Fruit fly (Drosophila melanogaster): ENCODE results near the gene Sgs8.
A peak's percentile ranks its signal among the peaks of the same experiment; 100 is the strongest.

The Sgs8 gene

DNA sequence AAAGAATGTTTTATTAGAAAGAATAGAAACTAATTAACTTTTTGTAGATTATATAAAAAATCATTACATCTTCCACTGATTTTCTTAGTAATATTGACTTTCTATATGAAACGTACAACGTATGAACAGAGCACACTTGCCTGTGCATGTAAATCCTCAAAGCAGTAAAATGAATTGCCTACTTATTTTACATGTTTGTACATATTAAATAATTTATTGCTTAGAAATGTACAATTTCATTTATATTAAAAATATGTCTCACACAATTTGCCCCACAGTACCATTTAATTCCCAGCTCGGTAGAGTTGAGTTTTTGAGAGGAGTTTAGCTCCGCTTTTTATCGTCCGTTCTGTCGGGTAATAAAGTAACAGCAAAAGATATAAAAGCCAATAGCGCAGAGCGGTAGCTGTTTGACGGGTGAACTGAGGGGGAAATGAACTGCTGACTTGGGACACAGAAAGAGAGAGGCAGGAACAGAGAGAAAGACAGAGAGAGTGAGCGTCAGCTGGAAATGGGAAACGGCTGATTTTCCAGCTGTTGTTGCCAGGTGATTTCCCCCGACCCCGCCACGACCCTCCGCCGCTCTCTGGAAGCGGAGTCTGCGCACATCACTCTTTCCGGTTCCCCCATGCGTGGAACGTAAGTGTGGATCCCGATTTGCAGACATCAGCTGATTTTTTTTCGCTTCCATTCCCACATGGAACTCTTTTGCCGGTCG, 15.9 kb downstream of the Sgs8 start (continued):
- TF ChIP-seq CG10565 (GFP tag; optimal IDR thresholded peaks at IDR 0.05) = no peak
- TF ChIP-seq odd (GFP tag; optimal IDR thresholded peaks at IDR 0.05) = peak; percentile 53
- TF ChIP-seq bbx (GFP tag; IDR thresholded peaks at IDR 0.05; ENCODE audit: partially characterized antibody) = peak; percentile 55
- peak; percentile 28 for TF ChIP-seq ac (GFP tag; optimal IDR thresholded peaks at IDR 0.05)
- TF ChIP-seq MTF-1 (GFP tag; optimal IDR thresholded peaks at IDR 0.05; ENCODE audit: borderline replicate concordance) = no peak
- TF ChIP-seq CG15514 (GFP tag; optimal IDR thresholded peaks at IDR 0.05) = peak; percentile 25
- TF ChIP-seq CG3838 (GFP tag; optimal IDR thresholded peaks at IDR 0.05) = no peak
- TF ChIP-seq BEAF-32 (GFP tag; optimal IDR thresholded peaks at IDR 0.05) = no peak
- TF ChIP-seq CrebB (tag; optimal IDR thresholded peaks at IDR 0.05) = peak; percentile 63
- peak; percentile 62 for TF ChIP-seq pfk (GFP tag; optimal IDR thresholded peaks at IDR 0.05)
- peak; percentile 30; the same call in 1 of the 2 replicates for TF ChIP-seq CG17328 (GFP tag; IDR thresholded peaks at IDR 0.05)
- no peak for TF ChIP-seq CG12071 (GFP tag; optimal IDR thresholded peaks at IDR 0.05)
- TF ChIP-seq CG17385 (GFP tag; optimal IDR thresholded peaks at IDR 0.05) = peak; percentile 32
- TF ChIP-seq BtbVII (GFP tag; optimal IDR thresholded peaks at IDR 0.05) = peak; percentile 46
- TF ChIP-seq tna (GFP tag; IDR thresholded peaks at IDR 0.05; ENCODE audit: partially characterized antibody) = peak; percentile 25; the same call in 1 of the 2 replicates
- TF ChIP-seq CG4360 (GFP tag; IDR thresholded peaks at IDR 0.05) = no peak
- peak; percentile 0 for TF ChIP-seq gem (tag; optimal IDR thresholded peaks at IDR 0.05)
- peak; percentile 40 for TF ChIP-seq scrt (GFP tag; optimal IDR thresholded peaks at IDR 0.05)
- peak; percentile 42 for TF ChIP-seq CG6765 (GFP tag; optimal IDR thresholded peaks at IDR 0.05)
- no peak for TF ChIP-seq CG6254 (GFP tag; optimal IDR thresholded peaks at IDR 0.05)
- TF ChIP-seq CG7372 (GFP tag; IDR thresholded peaks at IDR 0.05) = no peak
- TF ChIP-seq HLHmδ (GFP tag; optimal IDR thresholded peaks at IDR 0.05) = peak; percentile 86
- TF ChIP-seq Hmr (GFP tag; optimal IDR thresholded peaks at IDR 0.05) = peak; percentile 36
- TF ChIP-seq Dll (GFP tag; IDR thresholded peaks at IDR 0.05; ENCODE audit: partially characterized antibody) = peak; percentile 57; the same call in 3 of the 4 replicates
- TF ChIP-seq Hr78 (GFP tag; optimal IDR thresholded peaks at IDR 0.05) = no peak
- TF ChIP-seq sc (optimal IDR thresholded peaks at IDR 0.05) = no peak
- no peak for TF ChIP-seq sc (GFP tag; optimal IDR thresholded peaks at IDR 0.05)
- no peak for TF ChIP-seq Ssrp (tag; optimal IDR thresholded peaks at IDR 0.05)
- no peak for TF ChIP-seq D19A (tag; optimal IDR thresholded peaks at IDR 0.05)
- TF ChIP-seq CG13287 (GFP tag; IDR thresholded peaks at IDR 0.05; ENCODE audit: partially characterized antibody) = peak; percentile 47; the same call in 1 of the 2 replicates
- peak; percentile 51 for TF ChIP-seq CG6813 (GFP tag; optimal IDR thresholded peaks at IDR 0.05)
- TF ChIP-seq nau (GFP tag; optimal IDR thresholded peaks at IDR 0.05) = peak; percentile 41
- 0 out of 2 replicates have a peak, but pooled peaks have one; percentile 68 for TF ChIP-seq Rfx (GFP tag; IDR thresholded peaks at IDR 0.05)
- peak; percentile 51 for TF ChIP-seq CG10431 (GFP tag; optimal IDR thresholded peaks at IDR 0.05)
- no peak for TF ChIP-seq Nf-YB (GFP tag; optimal IDR thresholded peaks at IDR 0.05)
- TF ChIP-seq Dbx (GFP tag; IDR thresholded peaks at IDR 0.05) = peak; percentile 57; the same call in 1 of the 3 replicates
- peak; percentile 67 for TF ChIP-seq wek (GFP tag; optimal IDR thresholded peaks at IDR 0.05)
- TF ChIP-seq NfI (GFP tag; optimal IDR thresholded peaks at IDR 0.05) = peak; percentile 4
- peak; percentile 37 for TF ChIP-seq CG13296 (GFP tag; optimal IDR thresholded peaks at IDR 0.05)
- TF ChIP-seq PHDP (tag; optimal IDR thresholded peaks at IDR 0.05) = peak; percentile 8
- no peak for TF ChIP-seq Hr39 (optimal IDR thresholded peaks at IDR 0.05)
- peak; percentile 76 for TF ChIP-seq Med (GFP tag)
- TF ChIP-seq yki (optimal IDR thresholded peaks at IDR 0.05) = no peak
- TF ChIP-seq nerfin-1 (tag; optimal IDR thresholded peaks at IDR 0.05) = peak; percentile 59
- no peak for TF ChIP-seq Chrac-16 (GFP tag; optimal IDR thresholded peaks at IDR 0.05)
- peak; percentile 11; the same call in 1 of the 2 replicates for TF ChIP-seq Adf1 (GFP tag; IDR thresholded peaks at IDR 0.05)
- TF ChIP-seq sim (GFP tag; IDR thresholded peaks at IDR 0.05) = 0 out of 2 replicates have a peak, but pooled peaks have one; percentile 5
- TF ChIP-seq CG9727 (GFP tag; optimal IDR thresholded peaks at IDR 0.05) = peak; percentile 16
